Fruit fly (Drosophila melanogaster) whole organism: ENCODE measurements around the gene PIP82.

Experiments
- CG8478 ChIP-seq: fragments of >200 bp; optimal IDR thresholded peaks from 2 replicates; lab custom pipeline; 2018; ENCODE audit warnings: inconsistent platforms
- Dll ChIP-seq: fragments of >200 bp; optimal IDR thresholded peaks from 2 replicates; lab custom pipeline; 2017

DNA sequence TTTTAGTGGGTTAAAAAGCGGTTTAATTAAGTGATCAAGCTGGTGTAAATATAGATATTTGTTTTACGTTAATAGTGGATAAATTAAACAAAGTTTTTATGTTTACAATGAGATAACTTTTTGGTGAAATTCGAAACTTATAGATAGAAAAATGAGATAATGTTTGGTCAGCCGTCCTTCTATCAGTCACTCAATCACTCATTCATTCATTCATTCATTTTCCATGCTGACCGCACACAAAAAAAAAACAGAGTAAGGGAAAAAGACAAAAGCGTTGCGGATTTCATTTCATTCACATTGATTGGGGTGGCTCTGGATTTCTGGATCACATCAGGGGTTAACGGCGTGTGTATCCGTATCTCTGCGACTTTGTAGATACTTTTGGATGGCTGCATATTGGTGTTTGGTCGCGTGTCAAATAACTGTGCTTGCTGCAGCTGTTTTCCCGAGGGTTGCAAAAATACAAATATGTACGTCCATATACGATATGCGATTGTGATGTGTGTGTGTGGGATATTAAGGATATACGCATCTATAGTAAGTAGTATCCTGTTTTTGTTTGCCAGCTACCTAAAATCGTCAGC lies 5.8 kb downstream of the PIP82 start:
- TF ChIP-seq CG8478 (lab: Kevin White, UChicago) (no peak), Dll (lab: Kevin White, UChicago) (no peak)
